Fruit fly (Drosophila melanogaster) Kc167 (cell line): ENCODE measurements around the gene CG43054.

Source experiments
- Myc ChIP-seq: fragments of >200 bp; optimal IDR thresholded peaks from 2 replicates; lab custom pipeline; 2017; ENCODE audit warnings: missing external identifiers
- Sin3A ChIP-seq: fragments of >200 bp; optimal IDR thresholded peaks from 2 replicates; lab custom pipeline; 2018; ENCODE audit warnings: missing external identifiers
- h ChIP-seq: fragments of >200 bp; optimal IDR thresholded peaks from 3 replicates; lab custom pipeline; 2018; ENCODE audit warnings: missing external identifiers
- insv ChIP-seq: fragments of >200 bp; optimal IDR thresholded peaks from 3 replicates; lab custom pipeline; 2018; ENCODE audit warnings: missing external identifiers
- psq ChIP-seq: fragments of >200 bp; optimal IDR thresholded peaks from 2 replicates; lab custom pipeline; 2017; ENCODE audit warnings: missing external identifiers
- ttk ChIP-seq: sonication (Bioruptor generic); optimal IDR thresholded peaks from 2 replicates; lab custom pipeline; 2017; ENCODE audit warnings: missing external identifiers

Gene CG43054

dm6 chr2L:17627559-17627958 lies at the start of gene CG43054:
Gene CG43054 (plus strand): TSS chr2L:17627859.
- TF ChIP-seq insv = no peak
- TF ChIP-seq Sin3A (lab: Kevin White, UChicago) = no peak
- TF ChIP-seq ttk (lab: Kevin White, UChicago) = no peak
- TF ChIP-seq Myc (lab: Kevin White, UChicago) = no peak
- TF ChIP-seq psq (lab: Kevin White, UChicago) = no peak
- no peak for TF ChIP-seq h (lab: Kevin White, UChicago)

dm6 chr2L:17582994-17583393 lies 44.7 kb upstream of the CG43054 start:
- TF ChIP-seq Myc (lab: Kevin White, UChicago) (no peak), insv (no peak), h (lab: Kevin White, UChicago) (no peak), psq (lab: Kevin White, UChicago) (no peak), Sin3A (lab: Kevin White, UChicago) (no peak), ttk (lab: Kevin White, UChicago) (no peak)

- no peak for TF ChIP-seq ttk (lab: Kevin White, UChicago)
- no peak for TF ChIP-seq Sin3A (lab: Kevin White, UChicago)
- TF ChIP-seq psq (lab: Kevin White, UChicago) = no peak
- no peak for TF ChIP-seq h (lab: Kevin White, UChicago)
- TF ChIP-seq Myc (lab: Kevin White, UChicago) = no peak
- no peak for TF ChIP-seq insv
Observed at dm6 chr2L:17585000-17585399, 42.7 kb upstream of the CG43054 start.

- no peak for TF ChIP-seq ttk (lab: Kevin White, UChicago)
- no peak for TF ChIP-seq insv
- no peak for TF ChIP-seq h (lab: Kevin White, UChicago)
- TF ChIP-seq Myc (lab: Kevin White, UChicago) = no peak
- no peak for TF ChIP-seq psq (lab: Kevin White, UChicago)
- TF ChIP-seq Sin3A (lab: Kevin White, UChicago) = no peak
Observed at dm6 chr2L:17586750-17587149, 40.9 kb upstream of the CG43054 start.

dm6 chr2L:17588173-17589082 lies 39.2 kb upstream of the CG43054 start:
- TF ChIP-seq Sin3A (lab: Kevin White, UChicago) = no peak
- no peak for TF ChIP-seq insv
- no peak for TF ChIP-seq ttk (lab: Kevin White, UChicago)
- no peak for TF ChIP-seq psq (lab: Kevin White, UChicago)
- no peak for TF ChIP-seq h (lab: Kevin White, UChicago)
- no peak for TF ChIP-seq Myc (lab: Kevin White, UChicago)

- TF ChIP-seq h (lab: Kevin White, UChicago) (no peak), Myc (lab: Kevin White, UChicago) (no peak), ttk (lab: Kevin White, UChicago) (no peak), Sin3A (lab: Kevin White, UChicago) (no peak), insv (no peak), psq (lab: Kevin White, UChicago) (no peak)
Observed at dm6 chr2L:17589115-17589514, 38.5 kb upstream of the CG43054 start, which contains the start of gene Oli. Gene Oli (plus strand): TSS chr2L:17589184.

dm6 chr2L:17589853-17590252 lies 37.8 kb upstream of the CG43054 start:
- TF ChIP-seq ttk (lab: Kevin White, UChicago) = no peak
- no peak for TF ChIP-seq h (lab: Kevin White, UChicago)
- TF ChIP-seq Sin3A (lab: Kevin White, UChicago) = no peak
- TF ChIP-seq Myc (lab: Kevin White, UChicago) = no peak
- no peak for TF ChIP-seq psq (lab: Kevin White, UChicago)
- TF ChIP-seq insv = no peak

- no peak for TF ChIP-seq h (lab: Kevin White, UChicago)
- no peak for TF ChIP-seq ttk (lab: Kevin White, UChicago)
- no peak for TF ChIP-seq insv
- no peak for TF ChIP-seq Sin3A (lab: Kevin White, UChicago)
- TF ChIP-seq Myc (lab: Kevin White, UChicago) = no peak
- no peak for TF ChIP-seq psq (lab: Kevin White, UChicago)
Observed at dm6 chr2L:17591960-17592359, 35.7 kb upstream of the CG43054 start, which contains the start of the genes Sytalpha and CG6870. Gene Sytalpha (plus strand): TSS chr2L:17592260. Gene CG6870 (minus strand): TSS chr2L:17592299.

dm6 chr2L:17594087-17594486 lies 33.6 kb upstream of the CG43054 start:
- no peak for TF ChIP-seq psq (lab: Kevin White, UChicago)
- no peak for TF ChIP-seq h (lab: Kevin White, UChicago)
- TF ChIP-seq Myc (lab: Kevin White, UChicago) = no peak
- TF ChIP-seq insv = no peak
- no peak for TF ChIP-seq Sin3A (lab: Kevin White, UChicago)
- TF ChIP-seq ttk (lab: Kevin White, UChicago) = no peak

- TF ChIP-seq insv (no peak), h (lab: Kevin White, UChicago) (no peak), Sin3A (lab: Kevin White, UChicago) (no peak), ttk (lab: Kevin White, UChicago) (no peak), Myc (lab: Kevin White, UChicago) (no peak), psq (lab: Kevin White, UChicago) (no peak)
Observed at dm6 chr2L:17603152-17603551, 24.5 kb upstream of the CG43054 start.

dm6 chr2L:17615471-17615870 lies 12.2 kb upstream of the CG43054 start:
- TF ChIP-seq Sin3A (lab: Kevin White, UChicago) (no peak), Myc (lab: Kevin White, UChicago) (no peak), insv (no peak), psq (lab: Kevin White, UChicago) (no peak), h (lab: Kevin White, UChicago) (no peak)
